Worm (Caenorhabditis elegans): ENCODE results near the gene rpia-1.

rpia-1 gene

ce11 chrIII:7116615-7117252, 6.2 kb upstream of the rpia-1 start:
- TF ChIP-seq nhr-20 (tag; optimal IDR thresholded peaks at IDR 0.05), result peak; percentile 88
- TF ChIP-seq skn-1 (tag; optimal IDR thresholded peaks at IDR 0.05), result peak; percentile 61
- TF ChIP-seq sup-37 (GFP tag; optimal IDR thresholded peaks at IDR 0.05), result no peak
- TF ChIP-seq nhr-71 (tag; optimal IDR thresholded peaks at IDR 0.05), result peak; percentile 91
- TF ChIP-seq dsc-1 (tag; optimal IDR thresholded peaks at IDR 0.05), result peak; percentile 51
- TF ChIP-seq nhr-19 (GFP tag; conservative IDR thresholded peaks at IDR 0.05), result peak; percentile 86
- TF ChIP-seq elt-2 (tag; optimal IDR thresholded peaks at IDR 0.05), result peak; percentile 26
- peak; percentile 13 to 61 (median 29) for TF ChIP-seq dpl-1 (GFP tag; optimal IDR thresholded peaks at IDR 0.05)
- TF ChIP-seq fkh-8 (tag; optimal IDR thresholded peaks at IDR 0.05), result peak; percentile 86
- TF ChIP-seq jun-1 (tag; optimal IDR thresholded peaks at IDR 0.05), result peak; percentile 84
- TF ChIP-seq ets-5 (GFP tag; IDR thresholded peaks at IDR 0.05), result no peak
- TF ChIP-seq ceh-63 (GFP tag; optimal IDR thresholded peaks at IDR 0.05), result no peak
- peak; percentile 51 for TF ChIP-seq lin-39 (tag; optimal IDR thresholded peaks at IDR 0.05)
- TF ChIP-seq unc-62 (GFP tag; optimal IDR thresholded peaks at IDR 0.05), result no peak
- TF ChIP-seq mdl-1 (tag; optimal IDR thresholded peaks at IDR 0.05), result peak in 1 of 2 experiments; percentile 66
- peak; percentile 50 for TF ChIP-seq xbp-1 (tag; optimal IDR thresholded peaks at IDR 0.05)
- TF ChIP-seq pax-3 (tag; optimal IDR thresholded peaks at IDR 0.05), result peak; percentile 53
- no peak for TF ChIP-seq ceh-8 (GFP tag; optimal IDR thresholded peaks at IDR 0.05)
- no peak for TF ChIP-seq efl-3 (GFP tag; optimal IDR thresholded peaks at IDR 0.05)
- no peak for TF ChIP-seq ceh-88 (GFP tag; IDR thresholded peaks at IDR 0.05)
- no peak for TF ChIP-seq tlp-1 (tag; optimal IDR thresholded peaks at IDR 0.05)
- no peak for TF ChIP-seq mab-9 (GFP tag; IDR thresholded peaks at IDR 0.05)
- no peak for TF ChIP-seq zag-1 (tag; optimal IDR thresholded peaks at IDR 0.05)
- no peak for TF ChIP-seq Y116A8C.19 (tag; optimal IDR thresholded peaks at IDR 0.05; ENCODE audit: borderline replicate concordance)
- no peak for TF ChIP-seq unc-30 (tag; optimal IDR thresholded peaks at IDR 0.05)
- no peak for TF ChIP-seq ces-1 (GFP tag; optimal IDR thresholded peaks at IDR 0.05)
- TF ChIP-seq grh-1 (GFP tag; IDR thresholded peaks at IDR 0.05), result no peak
- peak; percentile 95 for TF ChIP-seq nhr-85 (tag)
- TF ChIP-seq sox-4 (tag; optimal IDR thresholded peaks at IDR 0.05), result peak; percentile 43
- no peak for TF ChIP-seq nhr-28 (tag; optimal IDR thresholded peaks at IDR 0.05)
- TF ChIP-seq zip-4 (GFP tag; optimal IDR thresholded peaks at IDR 0.05), result no peak
- no peak for TF ChIP-seq mef-2 (tag; optimal IDR thresholded peaks at IDR 0.05)
- TF ChIP-seq nhr-12 (tag; optimal IDR thresholded peaks at IDR 0.05), result no peak
- TF ChIP-seq unc-98 (GFP tag; IDR thresholded peaks at IDR 0.05), result no peak
- TF ChIP-seq ama-1 (optimal IDR thresholded peaks at IDR 0.05), result no peak
- peak; percentile 55 for TF ChIP-seq nhr-11 (tag; optimal IDR thresholded peaks at IDR 0.05)
- peak; percentile 41 for TF ChIP-seq fos-1 (tag; optimal IDR thresholded peaks at IDR 0.05)
- TF ChIP-seq fkh-10 (GFP tag; optimal IDR thresholded peaks at IDR 0.05), result no peak
- TF ChIP-seq snu-23 (GFP tag; optimal IDR thresholded peaks at IDR 0.05), result peak; percentile 88
- peak; percentile 67 to 75 for TF ChIP-seq efl-1 (optimal IDR thresholded peaks at IDR 0.05)
- peak; percentile 39 to 93 for TF ChIP-seq efl-1 (GFP tag; optimal IDR thresholded peaks at IDR 0.05 in 1 of 2)
- TF ChIP-seq ztf-11 (tag; optimal IDR thresholded peaks at IDR 0.05), result no peak
- peak; percentile 74 for TF ChIP-seq nhr-77 (tag; optimal IDR thresholded peaks at IDR 0.05)
- TF ChIP-seq ceh-82 (tag; optimal IDR thresholded peaks at IDR 0.05), result peak; percentile 50 to 64 (median 59)
- TF ChIP-seq nhr-47 (tag; optimal IDR thresholded peaks at IDR 0.05), result peak; percentile 75
- peak; percentile 73 to 84 for TF ChIP-seq lsy-2 (tag; optimal IDR thresholded peaks at IDR 0.05)
- TF ChIP-seq isw-1 (GFP tag; IDR thresholded peaks at IDR 0.05), result no peak
- no peak for TF ChIP-seq pqm-1 (tag; optimal IDR thresholded peaks at IDR 0.05)
- TF ChIP-seq hlh-17 (GFP tag; optimal IDR thresholded peaks at IDR 0.05; ENCODE audit: borderline replicate concordance), result no peak
- no peak for TF ChIP-seq fkh-4 (tag; optimal IDR thresholded peaks at IDR 0.05; ENCODE audit: borderline replicate concordance)
- peak; percentile 43 for TF ChIP-seq ztf-4 (tag; optimal IDR thresholded peaks at IDR 0.05)
- no peak for TF ChIP-seq C04F5.9 (tag; optimal IDR thresholded peaks at IDR 0.05)
- TF ChIP-seq lir-3 (tag; optimal IDR thresholded peaks at IDR 0.05; ENCODE audit: poor library complexity), result peak; percentile 60
